Worm (Caenorhabditis elegans) whole organism, L3 larva: ENCODE data around the gene pld-1.

Source experiments
- ZK546.5 ChIP-seq: sonication (generic microtip); optimal IDR thresholded peaks from 2 replicates; lab custom pipeline; 2017; ENCODE audit warnings: missing biosample characterization, missing genetic modification characterization
- aly-2 ChIP-seq: fragments of 150-350 bp; optimal IDR thresholded peaks from 2 replicates; lab custom pipeline; 2014; ENCODE audit warnings: missing biosample characterization, missing genetic modification characterization
- ama-1 ChIP-seq: fragments of 150-350 bp; optimal IDR thresholded peaks from 2 replicates; lab custom pipeline; 2018
- ceh-16 ChIP-seq: sonication (generic microtip); optimal IDR thresholded peaks from 2 replicates; lab custom pipeline; 2017; ENCODE audit warnings: missing biosample characterization, missing genetic modification characterization
- ceh-28 ChIP-seq: fragments of 150-350 bp; optimal IDR thresholded peaks from 2 replicates; lab custom pipeline; 2014; ENCODE audit warnings: missing biosample characterization, missing genetic modification reagents, missing genetic modification characterization
- ceh-9 ChIP-seq: sonication (generic microtip); optimal IDR thresholded peaks from 2 replicates; lab custom pipeline; 2018; ENCODE audit warnings: missing biosample characterization, missing genetic modification characterization
- egl-27 ChIP-seq: sonication (generic microtip); optimal IDR thresholded peaks from 4 replicates; lab custom pipeline; 2017; ENCODE audit warnings: missing biosample characterization, missing genetic modification reagents, missing genetic modification characterization
- egl-5 ChIP-seq: fragments of 150-350 bp; optimal IDR thresholded peaks from 2 replicates; lab custom pipeline; 2017; ENCODE audit warnings: missing biosample characterization, missing genetic modification reagents, missing genetic modification characterization, inconsistent platforms
- elt-1 ChIP-seq: fragments of 150-350 bp; optimal IDR thresholded peaks from 2 replicates; lab custom pipeline; 2014; ENCODE audit warnings: missing biosample characterization, missing genetic modification characterization
- elt-2 ChIP-seq: sonication (generic microtip); optimal IDR thresholded peaks from 2 replicates; lab custom pipeline; 2016; ENCODE audit warnings: missing genetic modification reagents, mild to moderate bottlenecking, missing genetic modification characterization, missing compliant biosample characterization
- elt-3 ChIP-seq, 3 experiments: fragments of 150-350 bp in 1 of 3; sonication (generic microtip) in 2 of 3; optimal IDR thresholded peaks; 2 replicates in 2 of 3; 4 replicates in 1 of 3; lab custom pipeline; 2014 to 2017; ENCODE audit warnings: missing biosample characterization in 3 of 3, missing genetic modification characterization in 3 of 3
- eor-1 ChIP-seq, 2 experiments: fragments of 150-350 bp; optimal IDR thresholded peaks; 2 replicates each; lab custom pipeline; 2014 to 2018; ENCODE audit warnings: missing biosample characterization in 2 of 2, missing genetic modification characterization in 2 of 2
- fkh-2 ChIP-seq: fragments of 150-350 bp; optimal IDR thresholded peaks from 2 replicates; lab custom pipeline; 2014; ENCODE audit warnings: missing biosample characterization, missing genetic modification reagents, missing genetic modification characterization
- hmg-11 ChIP-seq: sonication (generic microtip); optimal IDR thresholded peaks from 2 replicates; lab custom pipeline; 2016; ENCODE audit warnings: missing genetic modification characterization, missing compliant biosample characterization
- lin-15B ChIP-seq: fragments of 150-350 bp; optimal IDR thresholded peaks from 2 replicates; lab custom pipeline; 2014; ENCODE audit warnings: missing biosample characterization, missing genetic modification characterization
- lin-39 ChIP-seq: fragments of 150-350 bp; optimal IDR thresholded peaks from 2 replicates; lab custom pipeline; 2018; ENCODE audit warnings: missing biosample characterization, missing genetic modification reagents, missing genetic modification characterization
- mml-1 ChIP-seq: fragments of 150-350 bp; sonication (generic microtip); optimal IDR thresholded peaks from 3 replicates; lab custom pipeline; 2014; ENCODE audit warnings: missing biosample characterization, missing genetic modification characterization
- nfya-1 ChIP-seq: sonication (generic microtip); optimal IDR thresholded peaks from 2 replicates; lab custom pipeline; 2017; ENCODE audit warnings: missing genetic modification characterization, mild to moderate bottlenecking, missing compliant biosample characterization, antibody characterized with exemption, moderate library complexity; ENCODE audit not compliant: insufficient read depth
- nhr-11 ChIP-seq: fragments of 150-350 bp; optimal IDR thresholded peaks from 2 replicates; lab custom pipeline; 2014; ENCODE audit warnings: missing biosample characterization, missing genetic modification characterization
- nhr-23 ChIP-seq: fragments of 150-350 bp; optimal IDR thresholded peaks from 2 replicates; lab custom pipeline; 2014; ENCODE audit warnings: missing biosample characterization, missing genetic modification reagents, missing genetic modification characterization
- nhr-25 ChIP-seq: sonication (generic microtip); optimal IDR thresholded peaks from 2 replicates; lab custom pipeline; 2017; ENCODE audit warnings: missing biosample characterization, missing genetic modification characterization
- nhr-28 ChIP-seq: fragments of 150-350 bp; optimal IDR thresholded peaks from 2 replicates; lab custom pipeline; 2014; ENCODE audit warnings: missing biosample characterization, missing genetic modification characterization
- nhr-43 ChIP-seq: sonication (generic microtip); optimal IDR thresholded peaks from 2 replicates; lab custom pipeline; 2016; ENCODE audit warnings: mild to moderate bottlenecking, missing genetic modification characterization, missing compliant biosample characterization; ENCODE audit not compliant: poor library complexity, severe bottlenecking
- nhr-67 ChIP-seq: fragments of 150-350 bp; optimal IDR thresholded peaks from 2 replicates; lab custom pipeline; 2014; ENCODE audit warnings: missing biosample characterization, missing genetic modification characterization
- nhr-76 ChIP-seq: fragments of 150-350 bp; sonication (generic microtip); optimal IDR thresholded peaks from 5 replicates; lab custom pipeline; 2014; ENCODE audit warnings: missing biosample characterization, missing genetic modification characterization
- nhr-77 ChIP-seq: fragments of 150-350 bp; optimal IDR thresholded peaks from 2 replicates; lab custom pipeline; 2014; ENCODE audit warnings: missing biosample characterization, missing genetic modification characterization
- pha-4 ChIP-seq: fragments of 150-350 bp; optimal IDR thresholded peaks from 2 replicates; lab custom pipeline; 2014; ENCODE audit warnings: missing biosample characterization, missing genetic modification reagents, missing genetic modification characterization
- pqm-1 ChIP-seq: fragments of 150-350 bp; optimal IDR thresholded peaks from 2 replicates; lab custom pipeline; 2017; ENCODE audit warnings: missing biosample characterization, missing genetic modification characterization, inconsistent platforms
- snpc-4 ChIP-seq: fragments of 150-350 bp; optimal IDR thresholded peaks from 2 replicates; lab custom pipeline; 2014; ENCODE audit warnings: missing biosample characterization, missing genetic modification characterization
- tbx-2 ChIP-seq: sonication (generic microtip); optimal IDR thresholded peaks from 2 replicates; lab custom pipeline; 2016; ENCODE audit warnings: mild to moderate bottlenecking, missing genetic modification characterization, missing compliant biosample characterization
- unc-39 ChIP-seq: sonication (generic microtip); optimal IDR thresholded peaks from 4 replicates; lab custom pipeline; 2017; ENCODE audit warnings: missing biosample characterization, missing genetic modification characterization
- ztf-4 ChIP-seq: fragments of 150-350 bp; optimal IDR thresholded peaks from 2 replicates; lab custom pipeline; 2014; ENCODE audit warnings: missing biosample characterization, missing genetic modification characterization

The pld-1 gene

DNA sequence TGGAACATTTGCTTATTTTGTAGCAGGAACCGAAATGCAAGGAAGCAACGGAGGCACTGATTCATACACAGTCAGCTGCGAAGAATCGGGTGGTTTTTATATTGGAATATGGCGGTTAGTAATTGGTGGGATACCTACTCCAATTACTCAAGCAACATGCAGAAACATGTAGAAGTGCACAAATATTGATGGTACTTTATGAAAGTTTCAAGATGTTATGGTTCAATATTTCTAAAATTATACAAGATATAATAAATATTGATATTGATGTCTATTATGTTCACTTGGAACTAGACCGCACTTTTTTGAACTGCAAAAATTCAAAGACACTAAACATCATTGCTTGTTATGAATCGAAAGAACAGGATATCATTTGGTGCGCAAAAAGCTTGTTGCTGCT, 2.5 kb upstream of the pld-1 start, which contains the start of gene C04G6.13:
Gene C04G6.13, plus strand, starts transcription at position 301 of the 400 bp plus-strand sequence.
- TF ChIP-seq pqm-1 (tag; lab: Kevin White, UChicago) (no peak), elt-3 (tag; optimal IDR thresholded peaks at IDR 0.05; lab: Kevin White, UChicago) (no peak), fkh-2 (tag; lab: Kevin White, UChicago) (no peak), pha-4 (no peak), tbx-2 (tag; lab: Kevin White, UChicago) (no peak), elt-1 (tag; lab: Kevin White, UChicago) (no peak), elt-2 (tag; lab: Kevin White, UChicago) (no peak), ZK546.5 (tag; lab: Kevin White, UChicago) (no peak)

DNA sequence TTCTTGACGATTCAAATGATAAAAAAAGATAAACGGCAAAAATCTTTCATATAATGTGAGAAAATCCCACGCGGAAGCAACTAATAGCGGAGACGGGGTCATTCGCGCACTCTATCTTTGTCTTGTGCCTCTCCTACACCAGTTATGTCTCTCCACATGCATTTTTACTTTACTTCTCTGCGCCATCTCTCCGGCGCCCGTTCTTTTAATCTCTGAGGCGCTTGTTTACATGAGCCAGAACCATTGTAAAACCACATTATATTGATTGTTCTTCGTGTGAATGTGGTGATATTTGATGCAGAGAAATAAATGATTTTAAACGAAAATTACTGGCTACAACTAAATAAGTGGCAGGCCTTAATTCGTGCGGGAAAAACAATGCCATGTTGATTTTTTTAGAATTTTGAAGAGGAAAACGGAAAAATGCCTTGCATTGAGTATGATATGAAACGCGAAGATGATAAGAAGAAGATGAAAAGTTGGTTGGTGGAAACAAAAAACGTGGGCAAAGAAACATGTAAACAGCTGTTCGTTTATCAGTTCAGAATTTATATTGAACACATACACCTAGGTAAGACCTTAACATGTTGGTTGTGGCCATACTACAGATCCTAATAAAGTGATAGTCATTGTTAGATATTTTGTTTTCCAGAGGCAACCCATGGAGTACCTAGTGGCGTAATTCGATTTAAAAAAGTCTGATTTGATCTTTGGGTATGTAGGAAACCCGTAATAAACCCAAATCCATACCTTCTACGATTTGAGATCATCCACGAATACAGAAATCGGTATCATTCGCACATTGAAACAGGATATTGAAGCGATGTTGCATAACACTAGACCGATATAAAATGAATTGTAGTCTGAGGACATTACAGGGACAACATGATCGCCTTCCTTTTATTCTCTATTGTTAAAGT, 1.1 kb upstream of the pld-1 start, which contains the start of gene C04G6.2:
Gene C04G6.2, plus strand, starts transcription at position 870 of the 920 bp plus-strand sequence.
- TF ChIP-seq lin-39 (tag; lab: Kevin White, UChicago) (peak; percentile 61), nhr-23 (tag; lab: Kevin White, UChicago) (peak; percentile 72), ceh-28 (tag; lab: Kevin White, UChicago) (peak; percentile 39), egl-5 (tag; lab: Kevin White, UChicago) (peak; percentile 87), elt-2 (tag; lab: Kevin White, UChicago) (peak; percentile 95), snpc-4 (tag; lab: Kevin White, UChicago) (peak; percentile 73), mml-1 (no peak), lin-15B (tag; lab: Kevin White, UChicago) (no peak), ZK546.5 (tag; lab: Kevin White, UChicago) (no peak), pha-4 (peak; percentile 98), nhr-43 (tag; lab: Kevin White, UChicago) (peak; percentile 51), nfya-1 (tag; lab: Kevin White, UChicago) (peak; percentile 77), nhr-25 (tag; lab: Kevin White, UChicago) (peak; percentile 52), fkh-2 (tag; lab: Kevin White, UChicago) (peak; percentile 97), nhr-76 (tag; lab: Kevin White, UChicago) (no peak), hmg-11 (tag; lab: Kevin White, UChicago) (peak; percentile 72), pqm-1 (tag; lab: Kevin White, UChicago) (peak; percentile 59)

DNA sequence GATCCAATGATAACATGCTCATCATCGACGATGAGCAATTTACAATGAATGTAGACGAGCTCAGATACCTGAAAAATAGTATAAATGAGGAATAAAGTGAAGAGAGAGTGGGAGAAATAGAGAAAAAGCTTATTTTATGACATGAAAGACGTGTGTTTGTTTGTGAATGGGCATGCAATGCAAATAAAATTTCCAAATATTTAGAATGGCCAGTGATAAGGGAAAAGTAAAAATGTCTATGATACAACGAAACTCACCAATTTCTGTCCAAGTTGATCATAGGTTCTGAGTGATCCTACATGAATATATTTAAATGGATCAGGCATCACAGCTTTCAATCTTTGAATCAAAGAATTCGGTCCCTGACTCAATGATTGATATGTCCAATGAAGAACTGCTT, 5.3 kb downstream of the pld-1 start:
- TF ChIP-seq nhr-67 (tag; lab: Kevin White, UChicago) (no peak), pqm-1 (tag; lab: Kevin White, UChicago) (peak; percentile 13), ama-1 (no peak), pha-4 (peak; percentile 52), elt-2 (tag; lab: Kevin White, UChicago) (peak; percentile 88)

DNA sequence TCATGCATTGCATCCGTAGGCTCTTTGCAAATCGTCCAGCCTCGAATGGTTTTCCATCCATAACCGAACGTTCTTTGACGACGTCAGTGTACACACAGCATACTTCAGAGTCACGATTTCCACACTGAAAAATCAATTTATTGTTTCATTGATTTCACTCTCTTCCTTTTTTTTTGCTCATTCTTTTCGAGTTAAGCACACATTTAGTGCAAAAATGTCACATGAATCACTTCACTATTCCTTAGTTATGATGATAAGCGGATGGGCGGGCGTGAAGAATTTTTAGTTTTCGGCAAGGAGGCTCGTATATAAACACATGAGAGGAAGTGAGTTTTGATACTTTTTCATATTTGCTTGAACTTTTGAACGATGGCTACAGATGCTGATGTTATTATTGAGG, 6.0 kb downstream of the pld-1 start, which contains the start of gene txt-9:
Gene txt-9, plus strand, starts transcription at position 336 of the 400 bp plus-strand sequence.
- TF ChIP-seq pha-4, result no peak
- no peak for TF ChIP-seq egl-5 (tag; lab: Kevin White, UChicago)
- no peak for TF ChIP-seq snpc-4 (tag; lab: Kevin White, UChicago)
- no peak for TF ChIP-seq nhr-11 (tag; lab: Kevin White, UChicago)
- TF ChIP-seq ama-1, result no peak
- peak; percentile 73 for TF ChIP-seq elt-2 (tag; lab: Kevin White, UChicago)
- TF ChIP-seq ceh-9, result no peak

DNA sequence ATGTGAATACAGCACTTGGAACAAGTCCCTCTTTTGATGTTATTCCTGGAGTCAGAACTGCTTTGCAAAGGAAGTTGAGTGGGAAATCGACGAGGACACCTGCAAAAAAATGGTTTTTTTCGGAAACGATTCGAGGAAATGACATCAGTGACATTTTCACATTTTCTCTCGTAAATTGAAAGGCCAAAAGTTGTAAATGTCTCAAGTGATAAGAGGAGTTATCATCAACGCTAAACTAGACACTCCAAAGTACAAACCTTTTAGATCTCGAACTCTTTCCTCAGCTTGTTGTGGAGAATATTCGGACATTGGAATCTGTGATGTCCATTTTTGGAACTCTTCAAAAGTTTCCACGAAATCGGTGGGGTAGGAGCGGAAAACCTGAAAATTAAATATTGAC, 7.3 kb downstream of the pld-1 start:
- peak; percentile 79 for TF ChIP-seq elt-2 (tag; lab: Kevin White, UChicago)
- no peak for TF ChIP-seq ceh-16
- TF ChIP-seq, all 47 proteins: peak for 1

DNA sequence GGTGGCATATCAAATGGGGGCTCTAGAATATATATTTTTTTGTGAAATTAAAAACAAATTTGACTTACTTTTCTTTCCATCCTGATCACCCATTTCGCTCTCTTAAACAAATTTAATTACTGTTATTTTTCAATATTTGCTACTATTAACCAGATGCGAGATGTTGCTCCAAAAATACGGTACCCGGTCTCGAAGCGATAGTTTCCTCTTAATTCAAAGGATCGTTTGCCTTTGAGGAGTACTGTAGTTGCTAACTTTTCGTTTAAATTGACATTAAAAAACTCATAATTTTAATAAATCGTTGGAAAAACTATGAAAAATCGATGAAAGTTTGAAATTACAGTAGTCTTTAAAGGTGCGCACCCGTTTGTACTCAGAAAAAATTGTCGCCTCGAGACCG, 8.1 kb downstream of the pld-1 start, which contains the start of gene C04G6.4:
Gene C04G6.4, minus strand, starts transcription at position 101 of the 400 bp plus-strand sequence.
- TF ChIP-seq aly-2 (tag; lab: Kevin White, UChicago) (no peak), egl-27 (no peak), eor-1 (tag; optimal IDR thresholded peaks at IDR 0.05; lab: Kevin White, UChicago) (no peak), nhr-67 (tag; lab: Kevin White, UChicago) (no peak), pqm-1 (tag; lab: Kevin White, UChicago) (no peak), hmg-11 (tag; lab: Kevin White, UChicago) (no peak), unc-39 (tag; lab: Kevin White, UChicago) (no peak), mml-1 (no peak), ztf-4 (tag; lab: Kevin White, UChicago) (no peak), nhr-28 (no peak), nhr-77 (no peak)
